Worm (Caenorhabditis elegans): ENCODE results near the gene T09D3.9.
A peak's percentile ranks its signal among the peaks of the same experiment; 100 is the strongest.

Gene T09D3.9

DNA sequence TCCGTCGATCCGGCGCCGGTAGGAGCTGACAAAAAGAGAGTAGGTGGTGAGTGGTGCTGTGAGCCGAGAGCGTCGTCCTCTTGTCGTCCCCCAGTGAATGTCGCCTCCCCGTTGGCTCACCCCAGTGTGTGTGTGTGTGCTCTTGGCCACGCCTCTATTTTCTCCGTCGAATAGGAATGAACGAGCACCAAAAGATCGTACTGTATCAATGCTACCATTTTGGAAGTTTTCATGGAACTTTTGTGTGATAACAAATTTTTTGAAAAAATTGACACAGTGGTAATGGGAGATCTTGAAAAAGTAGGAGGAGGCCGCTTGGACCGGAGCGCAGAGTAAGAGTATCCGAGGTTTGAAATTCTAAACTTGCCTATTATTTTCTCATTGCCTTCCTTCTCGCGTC, 49.2 kb downstream of the T09D3.9 start, which contains the start of gene ceh-34:
Gene ceh-34 (minus strand): TSS at position 101 of the 400 bp plus-strand sequence.
- TF ChIP-seq F39B2.1 (GFP tag; IDR thresholded peaks at IDR 0.05) (no peak), hmg-20 (GFP tag; IDR thresholded peaks at IDR 0.05) (no peak), chd-7 (tag; optimal IDR thresholded peaks at IDR 0.05) (no peak), madf-10 (tag; optimal IDR thresholded peaks at IDR 0.05) (no peak), zfh-2 (GFP tag; conservative IDR thresholded peaks at IDR 0.05) (peak; percentile 48; the same call in 1 of the 2 replicates)

DNA sequence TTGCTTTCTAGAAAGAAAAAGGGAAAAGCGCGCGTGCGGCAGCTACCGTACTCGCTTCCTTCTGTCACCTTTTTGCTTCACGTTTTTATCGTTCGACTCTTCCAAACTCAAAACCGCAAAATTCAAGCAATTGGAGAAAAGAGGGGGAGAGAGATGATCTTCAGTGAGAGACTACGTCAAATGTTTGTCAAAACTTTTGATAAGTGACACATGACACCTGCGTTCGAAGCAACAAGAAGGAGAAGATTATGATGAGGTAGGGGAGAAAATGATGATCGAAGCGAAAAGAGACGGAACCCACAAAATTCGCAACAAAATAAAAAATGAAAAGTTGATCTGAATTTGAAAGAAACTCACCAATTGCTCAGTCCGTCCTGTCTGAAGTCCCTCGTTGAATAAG, 50.3 kb downstream of the T09D3.9 start:
- TF ChIP-seq T26A5.8 (tag; optimal IDR thresholded peaks at IDR 0.05) (no peak), snpc-3.4 (tag; optimal IDR thresholded peaks at IDR 0.05) (no peak), K12H6.12 (tag; optimal IDR thresholded peaks at IDR 0.05) (no peak)
